Worm (Caenorhabditis elegans) whole organism, L3 larva: ENCODE measurements around the gene pqn-63.

ENCODE experiments used
- ceh-9 ChIP-seq: sonication (generic microtip); optimal IDR thresholded peaks from 2 replicates; lab custom pipeline; 2018; ENCODE audit warnings: missing biosample characterization, missing genetic modification characterization
- elt-3 ChIP-seq, 3 experiments: fragments of 150-350 bp in 1 of 3; sonication (generic microtip) in 2 of 3; optimal IDR thresholded peaks; 2 replicates in 2 of 3; 4 replicates in 1 of 3; lab custom pipeline; 2014 to 2017; ENCODE audit warnings: missing biosample characterization in 3 of 3, missing genetic modification characterization in 3 of 3
- nhr-11 ChIP-seq: fragments of 150-350 bp; optimal IDR thresholded peaks from 2 replicates; lab custom pipeline; 2014; ENCODE audit warnings: missing biosample characterization, missing genetic modification characterization
- nhr-28 ChIP-seq: fragments of 150-350 bp; optimal IDR thresholded peaks from 2 replicates; lab custom pipeline; 2014; ENCODE audit warnings: missing biosample characterization, missing genetic modification characterization

DNA sequence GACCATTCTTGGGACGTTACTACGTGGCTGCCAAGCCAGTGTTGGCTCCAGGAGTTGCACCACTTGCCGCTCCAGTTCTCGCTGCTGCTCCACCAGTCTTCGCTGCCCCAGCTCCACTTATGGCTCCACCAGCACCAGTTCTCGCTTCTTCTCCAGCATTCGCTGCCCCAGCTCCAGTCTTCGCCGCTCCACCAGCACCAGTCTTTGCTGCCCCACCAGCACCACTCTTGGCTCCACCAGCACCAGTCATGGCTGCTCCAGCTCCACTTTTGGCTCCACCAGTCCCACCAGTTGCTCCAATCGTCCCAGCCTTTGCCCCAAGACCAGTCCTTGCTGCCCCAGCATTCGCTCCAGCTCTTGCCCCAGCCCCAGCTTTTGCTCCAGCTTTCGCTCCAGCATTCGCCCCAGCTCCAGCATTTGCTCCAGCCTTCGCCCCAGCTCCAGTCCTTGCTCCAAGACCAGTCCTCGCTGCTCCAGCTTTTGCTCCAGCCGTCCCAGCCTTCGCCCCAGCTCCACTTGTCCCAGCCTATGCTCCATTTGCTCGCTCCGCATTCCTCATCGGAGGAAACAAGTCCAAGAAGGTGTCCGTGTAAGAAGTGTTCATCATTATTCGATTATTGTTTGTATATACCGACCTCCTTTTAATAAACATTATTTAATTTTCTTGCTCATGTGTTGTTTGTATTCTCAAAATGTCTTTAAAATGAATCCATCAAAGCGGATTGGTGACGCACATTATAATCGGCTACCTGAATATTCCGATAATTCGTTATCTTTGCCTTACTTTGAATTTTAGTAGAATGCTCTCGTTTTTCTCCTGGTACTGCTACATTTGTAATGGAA is 10.0 kb downstream of the pqn-63 start, which contains the start of gene T06E4.7:
- no peak for TF ChIP-seq nhr-11 (tag; lab: Kevin White, UChicago)
- no peak for TF ChIP-seq ceh-9 (tag; lab: Kevin White, UChicago)
- no peak for TF ChIP-seq elt-3 (tag; optimal IDR thresholded peaks at IDR 0.05; lab: Kevin White, UChicago)
- TF ChIP-seq nhr-28 = no peak
